Worm (Caenorhabditis elegans): ENCODE data around the gene scl-5.

DNA sequence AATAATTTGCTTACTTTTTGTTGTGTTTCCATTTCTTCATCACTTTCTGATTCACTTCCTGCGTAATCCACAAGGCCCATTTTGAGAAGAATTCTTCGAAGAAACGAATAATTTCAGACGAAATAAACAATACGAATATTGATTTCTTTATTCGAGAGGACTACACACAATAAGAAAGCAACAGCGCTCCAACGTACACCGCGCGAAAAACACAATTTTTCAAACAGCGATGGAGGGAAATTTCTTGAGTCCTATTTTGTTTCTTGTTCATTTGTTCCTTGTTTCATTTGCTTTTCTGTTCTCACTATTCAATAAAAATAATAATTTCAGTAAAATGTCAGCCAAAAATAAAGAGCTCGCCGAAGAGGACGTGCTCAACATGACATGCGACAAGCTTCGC is 29.9 kb downstream of the scl-5 start, which contains the start of the genes prcc-1 and C39E9.12:
- TF ChIP-seq Y22D7AL.16 (tag; optimal IDR thresholded peaks at IDR 0.05) (no peak), pat-9 (tag; optimal IDR thresholded peaks at IDR 0.05) (no peak), ceh-45 (GFP tag; IDR thresholded peaks at IDR 0.05) (no peak), pag-3 (tag; optimal IDR thresholded peaks at IDR 0.05; ENCODE audit: borderline replicate concordance) (no peak), rnt-1 (tag; optimal IDR thresholded peaks at IDR 0.05) (no peak), eyg-1 (tag; optimal IDR thresholded peaks at IDR 0.05) (no peak), sdc-2 (tag; optimal IDR thresholded peaks at IDR 0.05) (no peak)
